Fruit fly (Drosophila melanogaster) whole organism, embryonic: Measurements from ENCODE around the gene CG5986.
A peak's percentile ranks its signal among the peaks of the same experiment; 100 is the strongest.

ENCODE experiments used
- CG10959 ChIP-seq: fragments of 200-800 bp; sonication (Bioruptor generic); IDR thresholded peaks from 2 replicates; pipeline ENCODE4 v1.3.6; 2022; ENCODE audit warnings: missing biosample characterization, missing genetic modification characterization
- CG11696 ChIP-seq: fragments of 200-800 bp; sonication (Bioruptor generic); IDR thresholded peaks from 2 replicates; pipeline ENCODE4 v1.3.6; 2022; ENCODE audit warnings: missing biosample characterization, missing genetic modification characterization
- CG11723 ChIP-seq: fragments of 200-800 bp; sonication (Bioruptor generic); optimal IDR thresholded peaks from 2 replicates; lab custom pipeline; 2017; ENCODE audit warnings: missing biosample characterization, mild to moderate bottlenecking, missing genetic modification characterization
- CG15479 ChIP-seq: fragments of 200-800 bp; sonication (Bioruptor generic); optimal IDR thresholded peaks from 3 replicates; lab custom pipeline; 2019; ENCODE audit warnings: missing biosample characterization, mild to moderate bottlenecking, missing genetic modification characterization, moderate library complexity
- CG15601 ChIP-seq: fragments of 200-800 bp; sonication (Bioruptor generic); optimal IDR thresholded peaks from 3 replicates; lab custom pipeline; 2019; ENCODE audit warnings: missing biosample characterization, mild to moderate bottlenecking, missing genetic modification characterization, moderate library complexity
- CG15696 ChIP-seq: fragments of 200-800 bp; sonication (Bioruptor generic); optimal IDR thresholded peaks from 2 replicates; lab custom pipeline; 2019; ENCODE audit warnings: missing biosample characterization, mild to moderate bottlenecking, missing genetic modification characterization, moderate library complexity
- CG17385 ChIP-seq: fragments of 200-800 bp; sonication (Bioruptor generic); optimal IDR thresholded peaks from 3 replicates; lab custom pipeline; 2018; ENCODE audit warnings: missing biosample characterization, mild to moderate bottlenecking, missing genetic modification characterization
- CG18764 ChIP-seq: fragments of 200-800 bp; sonication (Bioruptor generic); optimal IDR thresholded peaks from 3 replicates; lab custom pipeline; 2016; ENCODE audit warnings: missing biosample characterization, missing genetic modification characterization
- CG2116 ChIP-seq: fragments of 200-800 bp; sonication (Bioruptor generic); optimal IDR thresholded peaks from 3 replicates; lab custom pipeline; 2018; ENCODE audit warnings: missing biosample characterization, mild to moderate bottlenecking, missing genetic modification characterization
- CG2129 ChIP-seq: fragments of 200-800 bp; sonication (Bioruptor generic); IDR thresholded peaks from 2 replicates; pipeline ENCODE4 v1.3.6; 2022; ENCODE audit warnings: missing biosample characterization, missing genetic modification characterization; ENCODE audit not compliant: partially characterized antibody
- CG30431 ChIP-seq: fragments of 200-800 bp; sonication (Bioruptor generic); optimal IDR thresholded peaks from 2 replicates; lab custom pipeline; 2017; ENCODE audit warnings: missing biosample characterization, missing genetic modification characterization
- CG31441 ChIP-seq: fragments of 200-800 bp; sonication (Bioruptor generic); IDR thresholded peaks from 2 replicates; pipeline ENCODE4 v1.3.6; 2022; ENCODE audit warnings: missing biosample characterization, missing genetic modification characterization
- CG34224 ChIP-seq: fragments of 200-800 bp; sonication (Bioruptor generic); IDR thresholded peaks from 3 replicates; pipeline ENCODE4 v1.3.6; 2022; ENCODE audit warnings: missing biosample characterization, missing genetic modification characterization; ENCODE audit not compliant: partially characterized antibody
- CG4730 ChIP-seq: fragments of 200-800 bp; sonication (Bioruptor generic); IDR thresholded peaks from 2 replicates; pipeline ENCODE4 v1.3.6; 2022; ENCODE audit warnings: missing biosample characterization, missing genetic modification characterization
- CG5953 ChIP-seq: fragments of 200-800 bp; sonication (Bioruptor generic); IDR thresholded peaks from 2 replicates; pipeline ENCODE4 v1.3.6; 2022; ENCODE audit warnings: missing biosample characterization, missing genetic modification characterization
- CG6175 ChIP-seq: fragments of 200-800 bp; sonication (Bioruptor generic); IDR thresholded peaks from 3 replicates; pipeline ENCODE4 v1.3.6; 2022; ENCODE audit warnings: missing biosample characterization, missing genetic modification characterization
- CG7372 ChIP-seq: fragments of 200-800 bp; sonication (Bioruptor generic); IDR thresholded peaks from 2 replicates; pipeline ENCODE4 v1.3.6; 2022; ENCODE audit warnings: missing biosample characterization, missing genetic modification characterization
- CG7556 ChIP-seq: fragments of 200-800 bp; sonication (Bioruptor generic); optimal IDR thresholded peaks from 2 replicates; lab custom pipeline; 2017; ENCODE audit warnings: missing biosample characterization, mild to moderate bottlenecking, missing genetic modification characterization
- CG8388 ChIP-seq: fragments of 200-800 bp; sonication (Bioruptor generic); optimal IDR thresholded peaks from 2 replicates; lab custom pipeline; 2019; ENCODE audit warnings: missing biosample characterization, mild to moderate bottlenecking, missing genetic modification characterization, moderate library complexity
- CG9797 ChIP-seq: fragments of 200-800 bp; sonication (Bioruptor generic); optimal IDR thresholded peaks from 3 replicates; lab custom pipeline; 2018; ENCODE audit warnings: missing biosample characterization, mild to moderate bottlenecking, missing genetic modification characterization
- Camta ChIP-seq: fragments of 200-800 bp; sonication (Bioruptor generic); optimal IDR thresholded peaks from 2 replicates; lab custom pipeline; 2016; ENCODE audit warnings: missing biosample characterization, missing genetic modification characterization
- E2f2 ChIP-seq: fragments of 200-800 bp; sonication (Bioruptor generic); IDR thresholded peaks from 2 replicates; pipeline ENCODE4 v1.3.6; 2022; ENCODE audit warnings: missing biosample characterization, missing genetic modification characterization
- H2.0 ChIP-seq: fragments of 200-800 bp; sonication (Bioruptor generic); IDR thresholded peaks from 2 replicates; pipeline ENCODE4 v1.3.6; 2022; ENCODE audit warnings: missing biosample characterization, missing genetic modification characterization
- HLH4C ChIP-seq: fragments of 200-800 bp; sonication (Bioruptor generic); IDR thresholded peaks from 3 replicates; pipeline ENCODE4 v1.3.6; 2022; ENCODE audit warnings: missing biosample characterization, missing genetic modification characterization; ENCODE audit not compliant: partially characterized antibody
- HmgD ChIP-seq: fragments of 200-800 bp; sonication (Bioruptor generic); optimal IDR thresholded peaks from 3 replicates; lab custom pipeline; 2016; ENCODE audit warnings: missing biosample characterization, missing genetic modification characterization
- Hr78 ChIP-seq, 2 experiments: fragments of 200-800 bp in 1 of 2; fragments of >200 bp in 1 of 2; sonication (Bioruptor generic) in 1 of 2; optimal IDR thresholded peaks; 2 replicates each; lab custom pipeline; 2017 to 2019; ENCODE audit warnings: missing biosample characterization in 2 of 2, missing genetic modification characterization in 2 of 2, mild to moderate bottlenecking in 1 of 2, moderate library complexity in 1 of 2
- Jarid2 ChIP-seq: fragments of 200-800 bp; sonication (Bioruptor generic); optimal IDR thresholded peaks from 3 replicates; lab custom pipeline; 2017; ENCODE audit warnings: mild to moderate bottlenecking, missing biosample characterization, missing genetic modification reagents, missing genetic modification characterization
- Rx ChIP-seq: fragments of 200-800 bp; sonication (Bioruptor generic); IDR thresholded peaks from 2 replicates; pipeline ENCODE4 v1.3.6; 2022; ENCODE audit warnings: missing biosample characterization, missing genetic modification characterization
- bab2 ChIP-seq: fragments of 200-800 bp; sonication (Bioruptor generic); optimal IDR thresholded peaks from 2 replicates; lab custom pipeline; 2016; ENCODE audit warnings: missing biosample characterization, missing genetic modification characterization
- bcd ChIP-seq: fragments of 200-800 bp; sonication (Bioruptor generic); optimal IDR thresholded peaks from 2 replicates; lab custom pipeline; 2017; ENCODE audit warnings: missing biosample characterization, mild to moderate bottlenecking, missing genetic modification characterization
- bigmax ChIP-seq: fragments of 200-800 bp; sonication (Bioruptor generic); optimal IDR thresholded peaks from 2 replicates; lab custom pipeline; 2018; ENCODE audit warnings: missing biosample characterization, mild to moderate bottlenecking, missing genetic modification characterization
- cad ChIP-seq: fragments of >200 bp; optimal IDR thresholded peaks from 2 replicates; lab custom pipeline; 2017; ENCODE audit warnings: missing biosample characterization, missing genetic modification characterization
- cg ChIP-seq: fragments of 200-800 bp; sonication (Bioruptor generic); optimal IDR thresholded peaks from 3 replicates; lab custom pipeline; 2019; ENCODE audit warnings: missing biosample characterization, mild to moderate bottlenecking, missing genetic modification characterization, moderate library complexity
- da ChIP-seq: fragments of 200-800 bp; sonication (Bioruptor generic); optimal IDR thresholded peaks from 2 replicates; lab custom pipeline; 2016; ENCODE audit warnings: missing biosample characterization, missing genetic modification characterization
- disco-r ChIP-seq: fragments of 200-800 bp; sonication (Bioruptor generic); optimal IDR thresholded peaks from 2 replicates; lab custom pipeline; 2016; ENCODE audit warnings: missing biosample characterization, missing genetic modification characterization
- fu2 ChIP-seq: fragments of 200-800 bp; sonication (Bioruptor generic); optimal IDR thresholded peaks from 2 replicates; lab custom pipeline; 2016; ENCODE audit warnings: missing biosample characterization, missing genetic modification characterization
- maf-S ChIP-seq: fragments of 200-800 bp; sonication (Bioruptor generic); optimal IDR thresholded peaks from 2 replicates; lab custom pipeline; 2016; ENCODE audit warnings: missing biosample characterization, missing genetic modification characterization
- mam ChIP-seq: fragments of 200-800 bp; sonication (Bioruptor generic); optimal IDR thresholded peaks from 3 replicates; lab custom pipeline; 2016; ENCODE audit warnings: missing biosample characterization, missing genetic modification characterization
- mirr ChIP-seq: fragments of 200-800 bp; sonication (Bioruptor generic); optimal IDR thresholded peaks from 3 replicates; lab custom pipeline; 2018; ENCODE audit warnings: missing biosample characterization, mild to moderate bottlenecking, missing genetic modification characterization
- nau ChIP-seq: fragments of 200-800 bp; sonication (Bioruptor generic); optimal IDR thresholded peaks from 3 replicates; lab custom pipeline; 2017; ENCODE audit warnings: missing biosample characterization, mild to moderate bottlenecking, missing genetic modification characterization, missing genetic modification reagents
- nom ChIP-seq: fragments of 200-800 bp; sonication (Bioruptor generic); optimal IDR thresholded peaks from 2 replicates; lab custom pipeline; 2017; ENCODE audit warnings: missing biosample characterization, missing genetic modification characterization, mild to moderate bottlenecking, moderate library complexity, missing genetic modification reagents
- pros ChIP-seq: fragments of 200-800 bp; sonication (Bioruptor generic); optimal IDR thresholded peaks from 3 replicates; lab custom pipeline; 2019; ENCODE audit warnings: missing biosample characterization, mild to moderate bottlenecking, missing genetic modification characterization, moderate library complexity
- salm ChIP-seq: fragments of 200-800 bp; sonication (Bioruptor generic); optimal IDR thresholded peaks from 2 replicates; lab custom pipeline; 2018; ENCODE audit warnings: missing biosample characterization, mild to moderate bottlenecking, missing genetic modification characterization
- sc ChIP-seq, 3 experiments: fragments of >200 bp in 2 of 3; fragments of 200-800 bp in 1 of 3; sonication (Bioruptor generic) in 1 of 3; optimal IDR thresholded peaks; 2 replicates in 2 of 3; 3 replicates in 1 of 3; lab custom pipeline; 2017; ENCODE audit warnings: mild to moderate bottlenecking in 1 of 3, missing biosample characterization in 1 of 3, missing genetic modification characterization in 1 of 3, missing genetic modification reagents in 1 of 3
- sd ChIP-seq: fragments of 200-800 bp; sonication (Bioruptor generic); optimal IDR thresholded peaks from 3 replicates; lab custom pipeline; 2018; ENCODE audit warnings: missing biosample characterization, mild to moderate bottlenecking, missing genetic modification characterization, moderate library complexity
- sens-2 ChIP-seq: fragments of 200-800 bp; sonication (Bioruptor generic); IDR thresholded peaks from 2 replicates; pipeline ENCODE4 v1.3.6; 2022; ENCODE audit warnings: missing biosample characterization, missing genetic modification characterization
- tna ChIP-seq: fragments of 200-800 bp; sonication (Bioruptor generic); IDR thresholded peaks from 2 replicates; pipeline ENCODE4 v1.3.6; 2022; ENCODE audit warnings: missing biosample characterization, missing genetic modification characterization; ENCODE audit not compliant: partially characterized antibody
- ttk ChIP-seq: fragments of 200-800 bp; sonication (Bioruptor generic); IDR thresholded peaks from 2 replicates; pipeline ENCODE4 v2.1.2; 2022; ENCODE audit warnings: missing biosample characterization, missing genetic modification characterization
- unpg ChIP-seq: fragments of 200-800 bp; sonication (Bioruptor generic); optimal IDR thresholded peaks from 3 replicates; lab custom pipeline; 2018; ENCODE audit warnings: missing biosample characterization, mild to moderate bottlenecking, missing genetic modification characterization, moderate library complexity
- wor ChIP-seq: fragments of 200-800 bp; sonication (Bioruptor generic); IDR thresholded peaks from 2 replicates; pipeline ENCODE4 v1.3.6; 2022; ENCODE audit warnings: missing biosample characterization, missing genetic modification characterization
- zf30C ChIP-seq: fragments of 200-800 bp; sonication (Bioruptor generic); optimal IDR thresholded peaks from 3 replicates; lab custom pipeline; 2018; ENCODE audit warnings: missing biosample characterization, mild to moderate bottlenecking, missing genetic modification characterization

Gene CG5986

dm6 chr3R:24093430-24093829 is 45.8 kb downstream of the CG5986 start:
- TF ChIP-seq CG17385 (GFP tag; lab: Kevin White, UChicago) = peak; percentile 18
- TF ChIP-seq HmgD (GFP tag; lab: Kevin White, UChicago) = no peak
- TF ChIP-seq CG31441 = peak; percentile 32; the same call in 1 of the 2 replicates
- TF ChIP-seq da (GFP tag; lab: Kevin White, UChicago) = no peak
- no peak for TF ChIP-seq CG11723 (GFP tag; lab: Kevin White, UChicago)
- TF ChIP-seq CG2129 (GFP tag; lab: Robert Waterston, UW) = no peak
- no peak for TF ChIP-seq CG7372 (GFP tag; lab: Robert Waterston, UW)
- TF ChIP-seq bab2 (GFP tag; lab: Kevin White, UChicago) = no peak
- TF ChIP-seq HLH4C (GFP tag; lab: Robert Waterston, UW) = no peak
- no peak for TF ChIP-seq CG30431
- TF ChIP-seq E2f2 (GFP tag; lab: Robert Waterston, UW) = no peak
- TF ChIP-seq sc (optimal IDR thresholded peaks at IDR 0.05; lab: Kevin White, UChicago) = no peak
- no peak for TF ChIP-seq sc (GFP tag; optimal IDR thresholded peaks at IDR 0.05; lab: Kevin White, UChicago)
- TF ChIP-seq CG15696 (tag; lab: Kevin White, UChicago) = no peak
- no peak for TF ChIP-seq mirr
- no peak for TF ChIP-seq Jarid2 (GFP tag; lab: Kevin White, UChicago)
- no peak for TF ChIP-seq H2.0
- TF ChIP-seq CG2116 (GFP tag; lab: Kevin White, UChicago) = no peak
- TF ChIP-seq salm (tag; lab: Kevin White, UChicago) = no peak
- no peak for TF ChIP-seq tna (GFP tag; lab: Robert Waterston, UW)
- TF ChIP-seq zf30C (GFP tag; lab: Kevin White, UChicago) = peak; percentile 4
- TF ChIP-seq wor (GFP tag; lab: Robert Waterston, UW) = no peak
- TF ChIP-seq disco-r (GFP tag; lab: Kevin White, UChicago) = no peak
- TF ChIP-seq Hr78 (GFP tag; optimal IDR thresholded peaks at IDR 0.05; lab: Kevin White, UChicago) = no peak
- TF ChIP-seq sd (tag; lab: Kevin White, UChicago) = no peak
- peak; percentile 14 for TF ChIP-seq unpg (GFP tag; lab: Kevin White, UChicago)
- no peak for TF ChIP-seq CG6175 (GFP tag; lab: Robert Waterston, UW)
- no peak for TF ChIP-seq CG5953
- no peak for TF ChIP-seq nau (GFP tag; lab: Kevin White, UChicago)
- no peak for TF ChIP-seq ttk (GFP tag; lab: Robert Waterston, UW)
- TF ChIP-seq CG15601 (tag; lab: Kevin White, UChicago) = no peak
- TF ChIP-seq CG4730 = no peak
- TF ChIP-seq fu2 = no peak
- no peak for TF ChIP-seq CG34224
- no peak for TF ChIP-seq mam
- no peak for TF ChIP-seq sens-2
- TF ChIP-seq CG15479 = no peak
- TF ChIP-seq CG7556 (GFP tag; lab: Kevin White, UChicago) = peak; percentile 61
- TF ChIP-seq pros (GFP tag; lab: Kevin White, UChicago) = no peak
- TF ChIP-seq CG18764 = no peak
- TF ChIP-seq cg (GFP tag; lab: Kevin White, UChicago) = no peak
- TF ChIP-seq CG10959 (GFP tag; lab: Robert Waterston, UW) = no peak
- TF ChIP-seq Camta (GFP tag; lab: Kevin White, UChicago) = no peak
- TF ChIP-seq cad (GFP tag; lab: Kevin White, UChicago) = no peak
- TF ChIP-seq CG8388 (GFP tag; lab: Kevin White, UChicago) = no peak
- TF ChIP-seq nom = no peak
- TF ChIP-seq Rx (GFP tag; lab: Robert Waterston, UW) = no peak
- no peak for TF ChIP-seq CG11696
- TF ChIP-seq maf-S = no peak
- TF ChIP-seq bigmax (GFP tag; lab: Kevin White, UChicago) = no peak
- TF ChIP-seq CG9797 = no peak
- TF ChIP-seq bcd = no peak
